In the genomic region with DNA sequence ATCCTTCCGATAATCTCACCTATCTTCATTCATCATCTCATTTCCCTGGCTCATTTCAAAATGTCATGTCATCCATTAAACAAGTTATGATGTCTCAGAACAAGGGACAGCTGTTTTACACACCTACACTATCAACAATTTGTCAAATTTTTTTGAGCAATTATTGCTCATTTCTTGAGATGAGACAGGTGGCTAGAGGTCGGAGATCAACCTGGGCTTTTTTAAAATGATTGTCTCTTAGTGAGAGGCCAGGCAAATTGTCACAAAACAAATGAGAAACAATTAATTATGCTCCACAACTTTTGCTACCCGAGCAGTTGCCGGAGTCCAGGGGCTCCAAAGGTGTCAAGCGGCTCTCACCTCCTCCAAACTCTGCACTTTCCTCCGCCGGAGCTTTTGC, we compare ENCODE assay signal across 6 worm cellular contexts.
A peak's percentile ranks its signal among the peaks of the same experiment; 100 is the strongest.
TF ChIP-seq lines count a peak whose summit lies in the region.

No protein-coding gene starts in this region.

TF ChIP-seq in whole organism, L1 larva, 84 proteins besides CTCF, POLR2A, EP300 and RAD21 (continues in another document):
- TF ChIP-seq C04F5.9 (tag; optimal IDR thresholded peaks at IDR 0.05; lab: Kevin White, UChicago) (no peak), efl-1 (optimal IDR thresholded peaks at IDR 0.05; lab: Kevin White, UChicago) (no peak), efl-1 (GFP tag; optimal IDR thresholded peaks at IDR 0.05 in 1 of 2; lab: Kevin White, UChicago) (peak in 1 of 2 experiments; percentile 75), mdl-1 (tag; optimal IDR thresholded peaks at IDR 0.05; lab: Kevin White, UChicago) (no peak), unc-86 (tag; optimal IDR thresholded peaks at IDR 0.05; lab: Kevin White, UChicago) (no peak), zag-1 (tag; optimal IDR thresholded peaks at IDR 0.05; lab: Kevin White, UChicago) (no peak), irx-1 (tag; optimal IDR thresholded peaks at IDR 0.05; lab: Kevin White, UChicago) (no peak), nhr-12 (tag; optimal IDR thresholded peaks at IDR 0.05; lab: Kevin White, UChicago) (no peak), nhr-71 (tag; optimal IDR thresholded peaks at IDR 0.05; lab: Kevin White, UChicago) (peak; percentile 70), lin-35 (GFP tag; optimal IDR thresholded peaks at IDR 0.05; lab: Kevin White, UChicago) (no peak), lin-14 (GFP tag; optimal IDR thresholded peaks at IDR 0.05; lab: Kevin White, UChicago) (peak; percentile 53), efl-3 (GFP tag; optimal IDR thresholded peaks at IDR 0.05; lab: Kevin White, UChicago) (no peak), unc-30 (tag; optimal IDR thresholded peaks at IDR 0.05; lab: Kevin White, UChicago) (no peak), sup-37 (GFP tag; optimal IDR thresholded peaks at IDR 0.05; lab: Kevin White, UChicago) (no peak), nhr-237 (tag; optimal IDR thresholded peaks at IDR 0.05; lab: Kevin White, UChicago) (no peak)

TF ChIP-seq in whole organism, L2 larva, 48 proteins besides CTCF, POLR2A, EP300 and RAD21:
- TF ChIP-seq nhr-129 (tag; optimal IDR thresholded peaks at IDR 0.05; lab: Kevin White, UChicago) = peak; percentile 8
- no peak for TF ChIP-seq crh-2 (tag; optimal IDR thresholded peaks at IDR 0.05; lab: Kevin White, UChicago)
- no peak for TF ChIP-seq ceh-82 (tag; optimal IDR thresholded peaks at IDR 0.05; lab: Kevin White, UChicago)
- peak; percentile 37 for TF ChIP-seq mab-5 (tag; optimal IDR thresholded peaks at IDR 0.05; lab: Kevin White, UChicago)
- no peak for TF ChIP-seq nhr-237 (tag; optimal IDR thresholded peaks at IDR 0.05; lab: Kevin White, UChicago)
- peak; percentile 23 for TF ChIP-seq sma-9 (GFP tag; optimal IDR thresholded peaks at IDR 0.05; lab: Kevin White, UChicago)
- no peak for TF ChIP-seq sma-9 (tag; optimal IDR thresholded peaks at IDR 0.05; lab: Kevin White, UChicago)

TF ChIP-seq in whole organism, L3 larva, 47 proteins besides CTCF, POLR2A, EP300 and RAD21:
- no peak for TF ChIP-seq daf-12 (tag; optimal IDR thresholded peaks at IDR 0.05; lab: Kevin White, UChicago)
- no peak for TF ChIP-seq pqm-1 (tag; optimal IDR thresholded peaks at IDR 0.05; lab: Kevin White, UChicago)
- no peak for TF ChIP-seq ZK546.5 (tag; optimal IDR thresholded peaks at IDR 0.05; lab: Kevin White, UChicago)
- no peak for TF ChIP-seq aly-2 (tag; optimal IDR thresholded peaks at IDR 0.05; lab: Kevin White, UChicago)
- no peak for TF ChIP-seq ceh-82 (tag; optimal IDR thresholded peaks at IDR 0.05; lab: Kevin White, UChicago)
- no peak for TF ChIP-seq fkh-2 (tag; optimal IDR thresholded peaks at IDR 0.05; lab: Kevin White, UChicago)
- TF ChIP-seq nhr-76 (tag; optimal IDR thresholded peaks at IDR 0.05; lab: Kevin White, UChicago) = no peak
- TF ChIP-seq nhr-67 (tag; optimal IDR thresholded peaks at IDR 0.05; lab: Kevin White, UChicago) = no peak
- TF ChIP-seq lin-39 (tag; optimal IDR thresholded peaks at IDR 0.05; lab: Kevin White, UChicago) = peak; percentile 51
- TF ChIP-seq lsy-12 (tag; optimal IDR thresholded peaks at IDR 0.05; lab: Kevin White, UChicago) = no peak
- TF ChIP-seq egl-5 (tag; optimal IDR thresholded peaks at IDR 0.05; lab: Kevin White, UChicago) = peak; percentile 57
- TF ChIP-seq elt-1 (tag; optimal IDR thresholded peaks at IDR 0.05; lab: Kevin White, UChicago) = no peak
- no peak for TF ChIP-seq fos-1 (tag; optimal IDR thresholded peaks at IDR 0.05; lab: Kevin White, UChicago)
- peak; percentile 58 for TF ChIP-seq nhr-11 (tag; optimal IDR thresholded peaks at IDR 0.05; lab: Kevin White, UChicago)

TF ChIP-seq in whole organism, L4 larva, 104 proteins besides CTCF, POLR2A, EP300 and RAD21:
- TF ChIP-seq hlh-11 (tag; optimal IDR thresholded peaks at IDR 0.05; lab: Kevin White, UChicago) (peak; percentile 38), nhr-11 (tag; optimal IDR thresholded peaks at IDR 0.05; lab: Kevin White, UChicago) (peak; percentile 60), daf-16 (GFP tag; optimal IDR thresholded peaks at IDR 0.05; lab: Kevin White, UChicago) (peak in 1 of 2 experiments; percentile 40), daf-16 (tag; optimal IDR thresholded peaks at IDR 0.05; lab: Kevin White, UChicago) (no peak), daf-8 (GFP tag; IDR thresholded peaks at IDR 0.05; lab: Robert Waterston, UW) (no peak), unc-62 (GFP tag; optimal IDR thresholded peaks at IDR 0.05 in 1 of 2; lab: Kevin White, UChicago) (peak in 1 of 2 experiments; percentile 96), unc-62 (tag; optimal IDR thresholded peaks at IDR 0.05; lab: Kevin White, UChicago) (no peak), ama-1 (optimal IDR thresholded peaks at IDR 0.05; lab: Kevin White, UChicago) (no peak), ceh-20 (GFP tag; IDR thresholded peaks at IDR 0.05; lab: Robert Waterston, UW) (0 out of 2 replicates have a peak, but pooled peaks have one; percentile 29)
TF ChIP-seq in whole organism, L4 larva: peak in this region for 5.

TF ChIP-seq in whole organism, late embryonic, 69 proteins besides CTCF, POLR2A, EP300 and RAD21:
- TF ChIP-seq ceh-19 (GFP tag; optimal IDR thresholded peaks at IDR 0.05; lab: Kevin White, UChicago) = no peak
- TF ChIP-seq elt-2 (tag; optimal IDR thresholded peaks at IDR 0.05; lab: Kevin White, UChicago) = no peak
- no peak for TF ChIP-seq C38D4.7 (GFP tag; optimal IDR thresholded peaks at IDR 0.05; lab: Kevin White, UChicago)
- TF ChIP-seq ceh-18 (tag; optimal IDR thresholded peaks at IDR 0.05; lab: Kevin White, UChicago) = peak; percentile 29
- peak; percentile 75 for TF ChIP-seq unc-55 (GFP tag; optimal IDR thresholded peaks at IDR 0.05; lab: Kevin White, UChicago)

TF ChIP-seq in whole organism, mixed stage, embryonic, 35 proteins besides CTCF, POLR2A, EP300 and RAD21:
- TF ChIP-seq hlh-1 (tag; optimal IDR thresholded peaks at IDR 0.05; lab: Kevin White, UChicago) (peak; percentile 81), unc-62 (GFP tag; optimal IDR thresholded peaks at IDR 0.05; lab: Kevin White, UChicago) (peak; percentile 81), elt-3 (tag; optimal IDR thresholded peaks at IDR 0.05; lab: Kevin White, UChicago) (no peak), ztf-11 (tag; optimal IDR thresholded peaks at IDR 0.05; lab: Kevin White, UChicago) (no peak), ceh-43 (GFP tag; optimal IDR thresholded peaks at IDR 0.05; lab: Kevin White, UChicago) (no peak), lin-32 (GFP tag; optimal IDR thresholded peaks at IDR 0.05; lab: Kevin White, UChicago) (no peak), zip-8 (tag; optimal IDR thresholded peaks at IDR 0.05; lab: Kevin White, UChicago) (no peak), mls-2 (tag; optimal IDR thresholded peaks at IDR 0.05; lab: Kevin White, UChicago) (no peak), nhr-237 (tag; optimal IDR thresholded peaks at IDR 0.05; lab: Kevin White, UChicago) (no peak), cnd-1 (tag; optimal IDR thresholded peaks at IDR 0.05; lab: Kevin White, UChicago) (no peak), ces-1 (GFP tag; optimal IDR thresholded peaks at IDR 0.05; lab: Kevin White, UChicago) (no peak), ham-2 (GFP tag; optimal IDR thresholded peaks at IDR 0.05; lab: Kevin White, UChicago) (no peak)

Comparison
In these comparisons a context has a peak if more than half of its experiments do, and no peak if none do; other contexts are left out.
1. Of the 29 proteins assayed by ChIP-seq in both whole organism, L4 larva and whole organism, L1 larva: peak only in whole organism, L4 larva: none; only in whole organism, L1 larva: lin-39; in both: nhr-11; in neither: 25; mixed calls (peak in some experiments, not most) for 2.